Worm (Caenorhabditis elegans) whole organism, L3 larva: ENCODE results near the gene olrn-1.

Source experiments
- ZK546.5 ChIP-seq: sonication (generic microtip); optimal IDR thresholded peaks from 2 replicates; lab custom pipeline; 2017; ENCODE audit warnings: missing biosample characterization, missing genetic modification characterization
- ama-1 ChIP-seq: fragments of 150-350 bp; optimal IDR thresholded peaks from 2 replicates; lab custom pipeline; 2018
- ceh-82 ChIP-seq: fragments of 150-350 bp; optimal IDR thresholded peaks from 2 replicates; lab custom pipeline; 2014; ENCODE audit warnings: missing biosample characterization, missing genetic modification characterization
- ceh-9 ChIP-seq: sonication (generic microtip); optimal IDR thresholded peaks from 2 replicates; lab custom pipeline; 2018; ENCODE audit warnings: missing biosample characterization, missing genetic modification characterization
- egl-27 ChIP-seq: sonication (generic microtip); optimal IDR thresholded peaks from 4 replicates; lab custom pipeline; 2017; ENCODE audit warnings: missing biosample characterization, missing genetic modification reagents, missing genetic modification characterization
- egl-5 ChIP-seq: fragments of 150-350 bp; optimal IDR thresholded peaks from 2 replicates; lab custom pipeline; 2017; ENCODE audit warnings: missing biosample characterization, missing genetic modification reagents, missing genetic modification characterization, inconsistent platforms
- elt-1 ChIP-seq: fragments of 150-350 bp; optimal IDR thresholded peaks from 2 replicates; lab custom pipeline; 2014; ENCODE audit warnings: missing biosample characterization, missing genetic modification characterization
- elt-2 ChIP-seq: sonication (generic microtip); optimal IDR thresholded peaks from 2 replicates; lab custom pipeline; 2016; ENCODE audit warnings: missing genetic modification reagents, mild to moderate bottlenecking, missing genetic modification characterization, missing compliant biosample characterization
- elt-3 ChIP-seq, 3 experiments: fragments of 150-350 bp in 1 of 3; sonication (generic microtip) in 2 of 3; optimal IDR thresholded peaks; 2 replicates in 2 of 3; 4 replicates in 1 of 3; lab custom pipeline; 2014 to 2017; ENCODE audit warnings: missing biosample characterization in 3 of 3, missing genetic modification characterization in 3 of 3
- eor-1 ChIP-seq, 2 experiments: fragments of 150-350 bp; optimal IDR thresholded peaks; 2 replicates each; lab custom pipeline; 2014 to 2018; ENCODE audit warnings: missing biosample characterization in 2 of 2, missing genetic modification characterization in 2 of 2
- fkh-10 ChIP-seq: sonication (generic microtip); optimal IDR thresholded peaks from 2 replicates; lab custom pipeline; 2017; ENCODE audit warnings: missing biosample characterization, missing genetic modification reagents, missing genetic modification characterization
- fkh-2 ChIP-seq: fragments of 150-350 bp; optimal IDR thresholded peaks from 2 replicates; lab custom pipeline; 2014; ENCODE audit warnings: missing biosample characterization, missing genetic modification reagents, missing genetic modification characterization
- fos-1 ChIP-seq: fragments of 150-350 bp; optimal IDR thresholded peaks from 2 replicates; lab custom pipeline; 2014; ENCODE audit warnings: missing biosample characterization, missing genetic modification characterization
- hmg-11 ChIP-seq: sonication (generic microtip); optimal IDR thresholded peaks from 2 replicates; lab custom pipeline; 2016; ENCODE audit warnings: missing genetic modification characterization, missing compliant biosample characterization
- jun-1 ChIP-seq: fragments of 150-350 bp; optimal IDR thresholded peaks from 2 replicates; lab custom pipeline; 2014; ENCODE audit warnings: missing biosample characterization, missing genetic modification reagents, missing genetic modification characterization
- lin-15B ChIP-seq: fragments of 150-350 bp; optimal IDR thresholded peaks from 2 replicates; lab custom pipeline; 2014; ENCODE audit warnings: missing biosample characterization, missing genetic modification characterization
- lin-39 ChIP-seq: fragments of 150-350 bp; optimal IDR thresholded peaks from 2 replicates; lab custom pipeline; 2018; ENCODE audit warnings: missing biosample characterization, missing genetic modification reagents, missing genetic modification characterization
- mdl-1 ChIP-seq: fragments of 150-350 bp; optimal IDR thresholded peaks from 2 replicates; lab custom pipeline; 2014; ENCODE audit warnings: missing biosample characterization, missing genetic modification characterization
- mml-1 ChIP-seq: fragments of 150-350 bp; sonication (generic microtip); optimal IDR thresholded peaks from 3 replicates; lab custom pipeline; 2014; ENCODE audit warnings: missing biosample characterization, missing genetic modification characterization
- nfya-1 ChIP-seq: sonication (generic microtip); optimal IDR thresholded peaks from 2 replicates; lab custom pipeline; 2017; ENCODE audit warnings: missing genetic modification characterization, mild to moderate bottlenecking, missing compliant biosample characterization, antibody characterized with exemption, moderate library complexity; ENCODE audit not compliant: insufficient read depth
- nhr-11 ChIP-seq: fragments of 150-350 bp; optimal IDR thresholded peaks from 2 replicates; lab custom pipeline; 2014; ENCODE audit warnings: missing biosample characterization, missing genetic modification characterization
- nhr-12 ChIP-seq: fragments of 150-350 bp; optimal IDR thresholded peaks from 2 replicates; lab custom pipeline; 2014; ENCODE audit warnings: missing biosample characterization, missing genetic modification characterization
- nhr-23 ChIP-seq: fragments of 150-350 bp; optimal IDR thresholded peaks from 2 replicates; lab custom pipeline; 2014; ENCODE audit warnings: missing biosample characterization, missing genetic modification reagents, missing genetic modification characterization
- nhr-237 ChIP-seq: fragments of 150-350 bp; optimal IDR thresholded peaks from 2 replicates; lab custom pipeline; 2014; ENCODE audit warnings: missing biosample characterization, missing genetic modification characterization
- nhr-25 ChIP-seq: sonication (generic microtip); optimal IDR thresholded peaks from 2 replicates; lab custom pipeline; 2017; ENCODE audit warnings: missing biosample characterization, missing genetic modification characterization
- nhr-67 ChIP-seq: fragments of 150-350 bp; optimal IDR thresholded peaks from 2 replicates; lab custom pipeline; 2014; ENCODE audit warnings: missing biosample characterization, missing genetic modification characterization
- nhr-76 ChIP-seq: fragments of 150-350 bp; sonication (generic microtip); optimal IDR thresholded peaks from 5 replicates; lab custom pipeline; 2014; ENCODE audit warnings: missing biosample characterization, missing genetic modification characterization
- pha-4 ChIP-seq: fragments of 150-350 bp; optimal IDR thresholded peaks from 2 replicates; lab custom pipeline; 2014; ENCODE audit warnings: missing biosample characterization, missing genetic modification reagents, missing genetic modification characterization
- pqm-1 ChIP-seq: fragments of 150-350 bp; optimal IDR thresholded peaks from 2 replicates; lab custom pipeline; 2017; ENCODE audit warnings: missing biosample characterization, missing genetic modification characterization, inconsistent platforms
- sea-2 ChIP-seq: fragments of 150-350 bp; sonication (generic microtip); optimal IDR thresholded peaks from 4 replicates; lab custom pipeline; 2014; ENCODE audit warnings: missing biosample characterization, missing genetic modification reagents, missing genetic modification characterization
- skn-1 ChIP-seq: fragments of 150-350 bp; optimal IDR thresholded peaks from 2 replicates; lab custom pipeline; 2014; ENCODE audit warnings: missing biosample characterization, missing genetic modification characterization
- snpc-4 ChIP-seq: fragments of 150-350 bp; optimal IDR thresholded peaks from 2 replicates; lab custom pipeline; 2014; ENCODE audit warnings: missing biosample characterization, missing genetic modification characterization
- unc-39 ChIP-seq: sonication (generic microtip); optimal IDR thresholded peaks from 4 replicates; lab custom pipeline; 2017; ENCODE audit warnings: missing biosample characterization, missing genetic modification characterization
- unc-62 ChIP-seq: fragments of 150-350 bp; sonication (generic microtip); optimal IDR thresholded peaks from 4 replicates; lab custom pipeline; 2014; ENCODE audit warnings: missing biosample characterization, missing genetic modification reagents, missing genetic modification characterization
- zag-1 ChIP-seq: fragments of 150-350 bp; optimal IDR thresholded peaks from 2 replicates; lab custom pipeline; 2014; ENCODE audit warnings: missing biosample characterization, missing genetic modification characterization
- ztf-11 ChIP-seq: fragments of 150-350 bp; optimal IDR thresholded peaks from 2 replicates; lab custom pipeline; 2014; ENCODE audit warnings: missing biosample characterization, missing genetic modification characterization
- ztf-4 ChIP-seq: fragments of 150-350 bp; optimal IDR thresholded peaks from 2 replicates; lab custom pipeline; 2014; ENCODE audit warnings: missing biosample characterization, missing genetic modification characterization

Gene olrn-1

DNA sequence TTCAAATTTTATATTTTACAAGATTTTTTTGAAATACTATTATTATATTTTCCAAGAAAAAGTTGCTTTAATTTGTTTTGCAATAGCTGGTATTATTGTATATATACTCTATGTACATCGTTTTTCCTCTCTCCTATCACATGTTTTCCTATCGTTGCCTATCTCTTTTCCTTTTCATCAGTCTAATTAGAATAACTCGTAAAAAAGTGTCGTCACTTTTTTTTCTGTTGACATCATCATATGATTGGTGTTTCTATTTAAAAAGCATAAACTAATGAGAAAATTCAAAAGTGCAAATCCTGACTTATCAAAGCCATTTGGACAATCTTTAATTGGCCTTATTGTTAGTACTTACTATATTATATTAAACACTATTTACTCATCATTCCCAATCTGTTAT lies 1.4 kb upstream of the olrn-1 start:
- TF ChIP-seq zag-1 (tag; lab: Kevin White, UChicago) (no peak), ceh-9 (tag; lab: Kevin White, UChicago) (no peak), ceh-82 (tag; lab: Kevin White, UChicago) (no peak), lin-39 (tag; lab: Kevin White, UChicago) (no peak)

DNA sequence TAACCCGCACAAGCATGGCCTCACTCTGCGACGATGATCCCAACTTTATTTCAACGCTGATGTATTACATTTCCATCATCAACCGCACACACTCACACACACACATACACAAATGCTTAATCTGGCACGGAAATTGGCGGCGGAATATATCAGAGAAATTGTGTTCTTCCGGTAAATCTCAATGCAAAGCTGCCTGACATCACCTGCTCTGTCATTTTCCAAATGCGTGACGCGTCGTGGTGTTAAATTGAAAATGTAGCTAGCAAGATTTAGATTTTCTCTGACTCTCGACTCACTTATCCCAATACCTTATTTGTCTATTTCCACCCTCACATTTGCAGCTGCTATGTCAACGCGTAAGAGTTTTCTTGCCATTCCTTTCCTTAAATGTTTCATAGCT lies 1.8 kb downstream of the olrn-1 start:
- TF ChIP-seq nfya-1 (tag; lab: Kevin White, UChicago) (no peak), elt-1 (tag; lab: Kevin White, UChicago) (no peak), nhr-11 (no peak), elt-3 (tag; optimal IDR thresholded peaks at IDR 0.05; lab: Kevin White, UChicago) (no peak), nhr-76 (tag; lab: Kevin White, UChicago) (no peak), skn-1 (no peak), zag-1 (tag; lab: Kevin White, UChicago) (no peak), nhr-67 (no peak), ZK546.5 (tag; lab: Kevin White, UChicago) (no peak), snpc-4 (tag; lab: Kevin White, UChicago) (no peak), nhr-12 (tag; lab: Kevin White, UChicago) (no peak), ztf-11 (tag; lab: Kevin White, UChicago) (no peak), jun-1 (tag; lab: Kevin White, UChicago) (no peak), fkh-2 (no peak), lin-39 (tag; lab: Kevin White, UChicago) (no peak), mml-1 (tag; lab: Kevin White, UChicago) (no peak), hmg-11 (tag; lab: Kevin White, UChicago) (no peak), ceh-9 (tag; lab: Kevin White, UChicago) (no peak)

DNA sequence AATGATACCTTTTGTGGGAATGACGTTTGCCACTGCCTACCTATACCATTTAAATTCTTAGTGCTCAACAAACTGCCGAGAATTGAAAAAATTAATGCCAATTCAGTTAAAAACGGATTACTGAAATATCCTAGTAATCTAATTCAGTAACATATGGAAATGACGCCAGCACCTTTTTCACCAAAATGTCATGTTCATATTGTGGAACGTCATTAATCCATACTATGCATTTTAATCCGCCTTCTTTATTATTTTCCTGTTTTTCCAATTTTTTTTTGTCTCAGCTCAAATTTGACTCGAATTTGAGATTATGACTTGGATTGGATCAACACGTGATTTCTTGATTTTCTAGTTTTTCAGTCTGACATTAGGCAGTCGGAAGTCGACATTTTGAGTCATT lies 4.0 kb downstream of the olrn-1 start:
- TF ChIP-seq ceh-9 (tag; lab: Kevin White, UChicago) (no peak), nfya-1 (tag; lab: Kevin White, UChicago) (no peak), fos-1 (no peak), zag-1 (tag; lab: Kevin White, UChicago) (no peak), nhr-237 (tag; lab: Kevin White, UChicago) (no peak)

DNA sequence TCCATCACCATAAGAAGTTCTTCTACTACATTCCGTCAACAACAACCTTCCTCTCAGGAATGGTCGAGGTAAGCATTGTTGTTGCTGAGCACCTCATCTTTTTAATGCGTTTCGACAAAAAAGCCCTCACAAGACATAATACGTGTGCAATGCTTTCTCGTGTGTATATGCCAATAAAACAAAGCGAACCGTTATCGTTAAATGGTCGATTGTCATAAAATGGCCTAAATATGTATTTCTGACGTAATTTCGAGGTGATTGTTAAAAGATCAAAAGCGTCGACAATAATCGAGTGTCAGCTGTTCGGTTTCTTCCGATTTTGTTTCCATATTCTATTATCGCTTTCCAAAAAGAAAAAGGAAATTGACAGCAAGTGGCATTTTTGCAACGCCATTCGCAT lies 7.2 kb downstream of the olrn-1 start:
- TF ChIP-seq egl-27 (tag; lab: Kevin White, UChicago) (no peak), jun-1 (tag; lab: Kevin White, UChicago) (peak; percentile 33), sea-2 (GFP tag; lab: Kevin White, UChicago) (no peak), unc-39 (tag; lab: Kevin White, UChicago) (no peak), ama-1 (lab: Kevin White, UChicago) (no peak), mdl-1 (tag; lab: Kevin White, UChicago) (no peak), ztf-4 (tag; lab: Kevin White, UChicago) (no peak), pqm-1 (peak; percentile 78), nhr-25 (tag; lab: Kevin White, UChicago) (no peak), unc-62 (no peak), ZK546.5 (tag; lab: Kevin White, UChicago) (no peak), nfya-1 (tag; lab: Kevin White, UChicago) (no peak), elt-2 (tag; lab: Kevin White, UChicago) (peak; percentile 74), skn-1 (no peak), elt-1 (tag; lab: Kevin White, UChicago) (no peak), nhr-67 (no peak), eor-1 (tag; optimal IDR thresholded peaks at IDR 0.05; lab: Kevin White, UChicago) (no peak), pha-4 (tag; lab: Kevin White, UChicago) (no peak), lin-39 (tag; lab: Kevin White, UChicago) (no peak), lin-15B (no peak), nhr-23 (tag; lab: Kevin White, UChicago) (no peak), zag-1 (tag; lab: Kevin White, UChicago) (no peak), fkh-10 (no peak), ceh-82 (tag; lab: Kevin White, UChicago) (no peak), egl-5 (tag; lab: Kevin White, UChicago) (no peak), snpc-4 (tag; lab: Kevin White, UChicago) (no peak), fkh-2 (no peak)
- TF ChIP-seq, all 47 proteins: peak for 3
